Worm (Caenorhabditis elegans): ENCODE measurements around the gene rexd-1.

rexd-1 gene

DNA sequence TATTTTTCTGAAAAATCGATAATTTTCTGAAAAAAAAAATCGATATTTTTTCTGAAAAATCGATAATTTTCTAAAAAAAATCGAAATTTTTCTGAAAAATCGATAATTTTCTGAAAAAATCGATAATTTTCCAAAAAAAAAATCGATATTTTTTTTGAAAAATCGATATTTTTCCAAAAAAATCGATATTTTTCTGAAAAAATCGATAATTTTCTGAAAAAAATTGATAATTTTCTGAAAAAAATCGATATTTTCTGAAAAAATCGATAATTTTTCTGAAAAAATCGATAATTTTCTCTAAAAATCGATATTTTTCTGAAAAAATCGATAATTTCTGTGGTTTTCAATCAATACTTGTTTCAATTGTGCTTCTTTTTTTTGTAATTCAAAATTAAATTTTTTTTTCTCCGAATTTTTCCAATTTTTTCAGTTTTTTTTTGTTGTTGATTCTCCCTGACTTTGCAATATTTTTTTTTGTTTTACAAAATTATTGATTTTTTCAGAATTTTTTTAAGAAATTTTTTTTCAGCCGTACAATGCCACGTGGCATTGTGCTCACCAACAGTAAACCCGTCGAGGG lies at the start of gene rexd-1:
rexd-1 (plus strand) TSS at position 530 of the 580 bp plus-strand sequence.
- TF ChIP-seq sptf-1 (tag; optimal IDR thresholded peaks at IDR 0.05): no peak
- TF ChIP-seq ztf-11 (tag; optimal IDR thresholded peaks at IDR 0.05): no peak
- TF ChIP-seq drap-1 (GFP tag; optimal IDR thresholded peaks at IDR 0.05): no peak
- no peak for TF ChIP-seq lsy-2 (tag; optimal IDR thresholded peaks at IDR 0.05)
- TF ChIP-seq nhr-237 (tag; optimal IDR thresholded peaks at IDR 0.05): no peak
- TF ChIP-seq nhr-76 (tag; optimal IDR thresholded peaks at IDR 0.05): no peak
- TF ChIP-seq M03D4.4 (tag; optimal IDR thresholded peaks at IDR 0.05): no peak
- no peak for TF ChIP-seq bed-3 (GFP tag; optimal IDR thresholded peaks at IDR 0.05)
- no peak for TF ChIP-seq tbx-8 (GFP tag; optimal IDR thresholded peaks at IDR 0.05)
- no peak for TF ChIP-seq pha-4 (tag; optimal IDR thresholded peaks at IDR 0.05)
- no peak for TF ChIP-seq elt-3 (tag; optimal IDR thresholded peaks at IDR 0.05)

- TF ChIP-seq ces-1 (GFP tag; optimal IDR thresholded peaks at IDR 0.05): peak; percentile 57
- no peak for TF ChIP-seq blmp-1 (tag; optimal IDR thresholded peaks at IDR 0.05)
These were observed 48.5 kb upstream of the rexd-1 start for ce11 chrIII:1785776-1786175.

- no peak for TF ChIP-seq M03D4.4 (tag; optimal IDR thresholded peaks at IDR 0.05)
- TF ChIP-seq lin-13 (tag; optimal IDR thresholded peaks at IDR 0.05): no peak
- TF ChIP-seq ham-2 (GFP tag; optimal IDR thresholded peaks at IDR 0.05): no peak
- TF ChIP-seq nhr-237 (tag; optimal IDR thresholded peaks at IDR 0.05): no peak
These were observed 46.3 kb upstream of the rexd-1 start, which contains the start of gene rimb-1 for ce11 chrIII:1788033-1788432. TSS of gene rimb-1 (plus strand) at chrIII:1788333.

ce11 chrIII:1788972-1789371 lies 45.3 kb upstream of the rexd-1 start:
- TF ChIP-seq nhr-2 (tag; optimal IDR thresholded peaks at IDR 0.05) (no peak), elt-1 (tag; optimal IDR thresholded peaks at IDR 0.05; ENCODE audit: borderline replicate concordance, insufficient read depth) (no peak), M03D4.4 (tag; optimal IDR thresholded peaks at IDR 0.05) (no peak), snpc-4 (tag; optimal IDR thresholded peaks at IDR 0.05) (no peak), ces-1 (GFP tag; optimal IDR thresholded peaks at IDR 0.05) (no peak), blmp-1 (tag; optimal IDR thresholded peaks at IDR 0.05) (no peak), ceh-83 (GFP tag; optimal IDR thresholded peaks at IDR 0.05) (no peak), pha-4 (tag; optimal IDR thresholded peaks at IDR 0.05) (no peak), nhr-76 (tag; optimal IDR thresholded peaks at IDR 0.05) (no peak), unc-62 (GFP tag; optimal IDR thresholded peaks at IDR 0.05) (no peak), ztf-11 (tag; optimal IDR thresholded peaks at IDR 0.05) (no peak), hlh-1 (tag; optimal IDR thresholded peaks at IDR 0.05) (no peak), nhr-237 (tag; optimal IDR thresholded peaks at IDR 0.05) (no peak), zip-8 (tag; optimal IDR thresholded peaks at IDR 0.05) (no peak), nhr-28 (tag; optimal IDR thresholded peaks at IDR 0.05) (no peak), unc-39 (tag; optimal IDR thresholded peaks at IDR 0.05) (no peak)

- TF ChIP-seq elt-1 (tag; optimal IDR thresholded peaks at IDR 0.05; ENCODE audit: borderline replicate concordance, insufficient read depth) (no peak), elt-3 (tag; optimal IDR thresholded peaks at IDR 0.05) (no peak), sem-2 (GFP tag; optimal IDR thresholded peaks at IDR 0.05) (no peak), ces-1 (GFP tag; optimal IDR thresholded peaks at IDR 0.05) (peak; percentile 92), flh-1 (GFP tag; optimal IDR thresholded peaks at IDR 0.05) (no peak), nhr-12 (tag; optimal IDR thresholded peaks at IDR 0.05) (no peak), sptf-1 (tag; optimal IDR thresholded peaks at IDR 0.05) (no peak), mls-2 (tag; optimal IDR thresholded peaks at IDR 0.05) (no peak)
These were observed 42.4 kb upstream of the rexd-1 start for ce11 chrIII:1791949-1792348.

DNA sequence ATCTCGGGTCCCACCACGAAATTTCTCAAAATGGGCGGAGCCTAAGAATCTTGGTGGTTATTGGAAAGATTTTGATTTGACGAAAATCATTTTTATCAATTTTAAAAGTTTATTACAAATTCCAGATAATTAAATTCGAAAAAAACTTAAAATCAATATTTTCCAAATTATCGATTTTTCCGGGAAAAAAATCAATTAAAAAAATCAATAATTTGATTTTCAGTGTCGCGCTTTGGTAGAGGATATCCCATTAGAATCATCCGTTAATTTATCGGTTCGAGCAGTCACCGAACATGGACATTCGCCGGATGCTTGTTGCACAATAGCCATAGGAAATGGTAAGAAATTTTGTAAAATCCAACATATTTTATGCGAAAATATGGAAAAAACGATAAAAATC lies 40.9 kb upstream of the rexd-1 start:
- TF ChIP-seq pha-4 (tag; optimal IDR thresholded peaks at IDR 0.05) (no peak), snpc-4 (tag; optimal IDR thresholded peaks at IDR 0.05) (no peak), ceh-83 (GFP tag; optimal IDR thresholded peaks at IDR 0.05) (no peak), tbx-8 (GFP tag; optimal IDR thresholded peaks at IDR 0.05) (no peak), zip-8 (tag; optimal IDR thresholded peaks at IDR 0.05) (no peak)

DNA sequence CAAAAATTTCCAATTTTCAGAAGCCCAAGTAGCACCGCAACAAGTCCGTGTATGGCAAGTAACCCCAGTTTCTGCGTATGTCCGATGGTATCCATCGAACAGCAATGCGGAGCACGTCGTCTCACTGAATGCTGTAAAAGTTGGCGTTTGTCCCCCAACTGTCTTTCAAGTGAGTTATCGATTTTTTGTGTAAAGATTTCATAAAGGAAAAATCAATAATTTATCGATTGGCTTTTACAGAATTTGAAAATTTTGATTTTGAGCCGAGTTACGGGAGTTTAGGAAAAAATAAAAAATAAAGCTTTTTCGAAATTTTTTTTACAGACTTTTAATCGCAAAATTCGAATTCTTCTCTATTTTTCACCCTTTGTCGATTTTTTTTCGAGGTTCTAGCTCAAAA lies 40.2 kb upstream of the rexd-1 start:
- TF ChIP-seq mep-1 (tag; optimal IDR thresholded peaks at IDR 0.05): no peak
- TF ChIP-seq ztf-11 (tag; optimal IDR thresholded peaks at IDR 0.05): no peak
- no peak for TF ChIP-seq nhr-237 (tag; optimal IDR thresholded peaks at IDR 0.05)
- TF ChIP-seq ham-2 (GFP tag; optimal IDR thresholded peaks at IDR 0.05): no peak
- no peak for TF ChIP-seq hlh-1 (tag; optimal IDR thresholded peaks at IDR 0.05)
- TF ChIP-seq flh-1 (GFP tag; optimal IDR thresholded peaks at IDR 0.05): no peak
- TF ChIP-seq mab-5 (tag; optimal IDR thresholded peaks at IDR 0.05): no peak
- TF ChIP-seq unc-120 (tag; optimal IDR thresholded peaks at IDR 0.05; ENCODE audit: poor library complexity, severe bottlenecking): no peak
- TF ChIP-seq cnd-1 (tag; optimal IDR thresholded peaks at IDR 0.05): no peak
- no peak for TF ChIP-seq unc-62 (GFP tag; optimal IDR thresholded peaks at IDR 0.05)
- no peak for TF ChIP-seq unc-39 (tag; optimal IDR thresholded peaks at IDR 0.05)
- no peak for TF ChIP-seq sem-2 (GFP tag; optimal IDR thresholded peaks at IDR 0.05)
- TF ChIP-seq bed-3 (GFP tag; optimal IDR thresholded peaks at IDR 0.05): no peak
- TF ChIP-seq ceh-39 (tag; optimal IDR thresholded peaks at IDR 0.05): no peak
- TF ChIP-seq lin-32 (GFP tag; optimal IDR thresholded peaks at IDR 0.05): no peak
- no peak for TF ChIP-seq M03D4.4 (tag; optimal IDR thresholded peaks at IDR 0.05)
- TF ChIP-seq elt-3 (tag; optimal IDR thresholded peaks at IDR 0.05): no peak

Measured in whole organism, mixed stage, embryonic.